Worm (Caenorhabditis elegans) whole organism, young adult: ENCODE measurements around the gene gei-13.
A peak's percentile ranks its signal among the peaks of the same experiment; 100 is the strongest.

Experiments
- snpc-4 ChIP-seq, 5 experiments: fragments of 150-350 bp in 1 of 5; sonication (generic microtip) in 4 of 5; optimal IDR thresholded peaks; 2 replicates each; lab custom pipeline; 2014 to 2018; ENCODE audit warnings: missing genetic modification characterization in 5 of 5, missing biosample characterization in 3 of 5, antibody characterized with exemption in 2 of 5, mild to moderate bottlenecking in 2 of 5, missing compliant biosample characterization in 2 of 5, missing genotype in 2 of 5, moderate library complexity in 2 of 5, missing genetic modification reagents in 1 of 5
- ztf-26 ChIP-seq: sonication (generic microtip); optimal IDR thresholded peaks from 2 replicates; lab custom pipeline; 2017; ENCODE audit warnings: missing genetic modification characterization, missing compliant biosample characterization

- TF ChIP-seq snpc-4 (GFP tag; optimal IDR thresholded peaks at IDR 0.05; lab: Kevin White, UChicago) (peak; percentile 52), snpc-4 (tag; optimal IDR thresholded peaks at IDR 0.05; lab: Kevin White, UChicago) (peak; percentile 54 to 86 (median 70)), ztf-26 (tag; lab: Kevin White, UChicago) (no peak)
These were observed 20.0 kb downstream of the gei-13 start for ce11 chrIII:9616933-9617332.
